Worm (Caenorhabditis elegans): ENCODE measurements around the gene fbxa-76.
"Not testable (repeated sequence)": the region's sequence is repeated elsewhere in the genome, so short reads cannot be mapped to it uniquely, and the experiment has no call there.

Gene fbxa-76

ce11 chrIII:1273655-1274328 is 24.8 kb upstream of the fbxa-76 start, which contains the start of gene fbxa-29:
fbxa-29 (minus strand) TSS chrIII:1273705.
- TF ChIP-seq ztf-29 (GFP tag; IDR thresholded peaks at IDR 0.05) (no peak), T22C8.4 (GFP tag; IDR thresholded peaks at IDR 0.05) (no peak), ztf-23 (GFP tag; IDR thresholded peaks at IDR 0.05) (no peak), klf-2 (GFP tag; conservative IDR thresholded peaks at IDR 0.05) (no peak), ref-1 (GFP tag; conservative IDR thresholded peaks at IDR 0.05) (no peak), med-1 (GFP tag; optimal IDR thresholded peaks at IDR 0.05; ENCODE audit: insufficient read depth) (no peak), tab-1 (GFP tag; IDR thresholded peaks at IDR 0.05) (no peak), cog-1 (tag; optimal IDR thresholded peaks at IDR 0.05) (no peak), flt-1 (GFP tag; IDR thresholded peaks at IDR 0.05) (no peak)

DNA sequence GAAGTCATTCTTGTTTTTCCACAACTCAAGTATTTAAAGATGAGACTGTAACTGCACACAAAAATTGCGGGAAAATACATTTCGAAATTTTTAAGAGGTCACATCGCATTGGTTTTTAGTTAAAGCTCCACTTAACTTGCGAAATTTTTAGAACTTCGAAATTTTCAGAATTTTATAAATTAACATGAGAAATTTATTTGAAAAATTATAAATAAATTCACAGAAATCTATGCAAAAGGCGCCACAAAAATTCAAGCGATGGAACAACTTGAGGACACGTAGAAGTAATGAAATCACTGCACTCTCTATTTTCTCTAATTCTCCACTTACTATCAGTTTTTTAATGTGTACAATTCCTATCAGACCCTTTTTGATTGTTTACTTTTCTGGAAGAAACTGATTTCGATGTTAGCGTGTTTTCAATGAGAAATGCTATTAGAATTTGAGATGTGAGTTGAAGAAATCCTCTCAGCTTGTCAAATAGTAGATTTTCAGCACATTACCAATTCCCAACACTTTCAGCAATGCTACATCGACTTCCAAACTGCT is 22.5 kb upstream of the fbxa-76 start, which contains the start of gene fbxa-31:
fbxa-31 (minus strand) TSS at position 51 of the 549 bp plus-strand sequence.
- no peak for TF ChIP-seq ztf-23 (GFP tag; IDR thresholded peaks at IDR 0.05)

DNA sequence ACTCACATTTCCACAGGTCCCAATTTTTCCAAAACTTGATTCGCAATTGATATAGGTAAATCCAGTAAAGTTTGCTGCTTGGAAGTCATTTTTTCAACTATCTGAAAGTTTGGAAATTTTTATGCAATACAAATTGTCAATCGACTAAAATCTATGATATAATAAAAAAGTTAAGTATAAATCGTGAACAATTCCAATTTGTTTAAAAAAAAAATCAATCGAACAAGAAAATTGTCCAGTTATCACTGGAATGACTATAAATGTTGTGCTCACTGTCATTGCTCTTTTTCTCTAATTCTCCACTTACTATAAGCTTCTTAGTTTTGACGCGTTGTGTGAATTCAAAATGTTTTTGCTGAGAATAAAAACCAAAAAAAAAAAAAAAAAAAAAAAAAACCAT is 20.2 kb upstream of the fbxa-76 start, which contains the start of gene fbxa-32:
fbxa-32 (minus strand) TSS at position 101 of the 400 bp plus-strand sequence.
- no peak for TF ChIP-seq med-1 (GFP tag; optimal IDR thresholded peaks at IDR 0.05; ENCODE audit: insufficient read depth)
- TF ChIP-seq T22C8.4 (GFP tag; IDR thresholded peaks at IDR 0.05): no peak
- TF ChIP-seq klf-2 (GFP tag; conservative IDR thresholded peaks at IDR 0.05): no peak
- no peak for TF ChIP-seq ref-1 (GFP tag; conservative IDR thresholded peaks at IDR 0.05)
- no peak for TF ChIP-seq flt-1 (GFP tag; IDR thresholded peaks at IDR 0.05)
- no peak for TF ChIP-seq ztf-29 (GFP tag; IDR thresholded peaks at IDR 0.05)
- TF ChIP-seq ztf-23 (GFP tag; IDR thresholded peaks at IDR 0.05): no peak

DNA sequence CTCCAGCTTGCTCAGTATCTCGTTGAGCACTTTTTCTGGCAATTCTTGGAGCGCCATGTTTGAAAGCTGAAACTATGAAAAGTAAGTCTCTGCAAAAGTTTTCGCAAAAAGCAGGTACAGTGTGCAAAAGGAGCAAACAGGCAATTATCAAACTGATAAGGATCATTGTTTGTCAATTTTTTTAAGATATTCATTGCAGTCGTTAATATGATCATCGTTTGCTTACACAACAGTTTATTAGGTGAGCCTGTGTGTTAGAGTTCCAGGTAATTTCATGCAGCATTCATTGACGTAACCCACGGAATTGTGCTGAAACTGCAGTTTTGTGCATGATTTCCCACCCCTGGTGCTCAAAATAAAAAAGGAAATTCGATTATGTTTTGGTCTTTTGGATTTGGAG is 17.8 kb upstream of the fbxa-76 start, which contains the start of gene fbxa-151:
fbxa-151 (minus strand) TSS at position 101 of the 400 bp plus-strand sequence.
- TF ChIP-seq ref-1 (GFP tag; conservative IDR thresholded peaks at IDR 0.05); tab-1 (GFP tag; IDR thresholded peaks at IDR 0.05); ztf-29 (GFP tag; IDR thresholded peaks at IDR 0.05): not testable (repeated sequence)

DNA sequence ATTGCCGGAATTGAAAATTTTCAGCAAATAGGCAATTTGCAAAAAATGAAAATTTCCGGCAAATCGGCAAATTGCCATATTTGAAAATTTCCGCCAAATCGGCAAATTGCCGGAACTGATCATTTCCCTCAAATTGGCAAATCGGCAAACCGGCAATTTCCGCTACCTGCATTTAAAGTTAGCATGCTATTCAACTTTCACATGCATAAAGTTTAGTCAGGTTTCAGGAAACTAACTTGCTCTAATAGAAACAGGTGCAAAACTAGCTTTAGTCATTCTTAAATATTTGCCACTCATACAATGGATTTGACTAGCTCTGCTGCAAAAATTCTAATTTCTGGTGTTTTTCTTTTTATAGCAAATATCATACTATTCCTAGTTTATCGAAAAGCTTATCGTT is 14.7 kb upstream of the fbxa-76 start, which contains the start of gene srz-9:
srz-9 (plus strand) TSS at position 301 of the 400 bp plus-strand sequence.
- TF ChIP-seq tab-1 (GFP tag; IDR thresholded peaks at IDR 0.05); med-1 (GFP tag; optimal IDR thresholded peaks at IDR 0.05; ENCODE audit: insufficient read depth); cog-1 (tag; optimal IDR thresholded peaks at IDR 0.05): not testable (repeated sequence)

DNA sequence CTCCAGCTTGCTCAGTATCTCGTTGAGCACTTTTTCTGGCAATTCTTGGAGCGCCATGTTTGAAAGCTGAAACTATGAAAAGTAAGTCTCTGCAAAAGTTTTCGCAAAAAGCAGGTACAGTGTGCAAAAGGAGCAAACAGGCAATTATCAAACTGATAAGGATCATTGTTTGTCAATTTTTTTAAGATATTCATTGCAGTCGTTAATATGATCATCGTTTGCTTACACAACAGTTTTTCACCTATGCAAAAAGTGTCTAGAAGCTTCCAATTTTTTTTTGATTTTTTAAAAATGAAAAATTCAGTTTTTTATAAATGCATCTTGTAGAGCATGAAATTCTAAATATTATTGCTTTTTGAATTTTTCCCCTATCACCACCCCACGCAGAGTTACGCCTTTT is 9.4 kb upstream of the fbxa-76 start, which contains the start of gene fbxa-78:
fbxa-78 (minus strand) TSS at position 101 of the 400 bp plus-strand sequence.
- TF ChIP-seq T22C8.4, tab-1, ztf-29 (GFP tag; IDR thresholded peaks at IDR 0.05): not testable (repeated sequence)

- TF ChIP-seq ztf-23 (GFP tag; IDR thresholded peaks at IDR 0.05); ref-1 (GFP tag; conservative IDR thresholded peaks at IDR 0.05); T22C8.4 (GFP tag; IDR thresholded peaks at IDR 0.05): not testable (repeated sequence)
Measured at ce11 chrIII:1256519-1256918, 7.6 kb upstream of the fbxa-76 start, which contains the start of gene fbxa-208. fbxa-208 (plus strand) TSS chrIII:1256819.

DNA sequence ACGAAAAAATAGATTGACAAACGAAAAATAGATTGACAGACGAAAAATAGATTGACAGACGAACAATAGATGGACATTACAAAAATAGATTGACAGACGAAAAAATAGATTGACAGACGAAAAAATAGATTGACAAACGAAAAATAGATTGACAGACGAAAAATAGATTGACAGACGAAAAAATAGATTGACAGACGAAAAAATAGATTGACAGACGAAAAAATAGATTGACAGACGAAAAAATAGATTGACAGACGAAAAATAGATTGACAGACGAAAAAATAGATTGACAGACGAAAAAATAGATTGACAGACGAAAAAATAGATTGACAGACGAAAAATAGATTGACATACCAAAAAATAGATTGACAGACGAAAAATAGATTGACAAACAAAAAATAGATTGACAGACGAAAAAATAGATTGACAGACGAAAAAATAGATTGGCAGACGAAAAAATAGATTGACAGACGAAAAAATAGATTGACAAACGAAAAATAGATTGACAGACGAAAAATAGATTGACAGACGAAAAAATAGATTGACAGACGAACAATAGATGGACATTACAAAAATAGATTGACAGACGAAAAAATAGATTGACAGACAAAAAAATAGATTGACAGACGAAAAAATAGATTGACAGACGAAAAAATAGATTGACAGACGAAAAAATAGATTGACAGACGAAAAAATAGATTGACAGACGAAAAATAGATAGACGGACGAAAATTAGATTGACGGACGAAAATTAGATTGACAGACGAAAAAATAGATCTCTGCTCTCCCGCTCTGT is 3.6 kb upstream of the fbxa-76 start:
- TF ChIP-seq ztf-29 (GFP tag; IDR thresholded peaks at IDR 0.05) (0 out of 2 replicates have a peak, but pooled peaks have one; percentile 19), ztf-23 (GFP tag; IDR thresholded peaks at IDR 0.05) (peak; percentile 29; the same call in 1 of the 2 replicates)

- TF ChIP-seq cog-1 (tag; optimal IDR thresholded peaks at IDR 0.05) (no peak), ztf-29 (GFP tag; IDR thresholded peaks at IDR 0.05) (no peak), ztf-23 (GFP tag; IDR thresholded peaks at IDR 0.05) (no peak), ref-1 (GFP tag; conservative IDR thresholded peaks at IDR 0.05) (no peak), tab-1 (GFP tag; IDR thresholded peaks at IDR 0.05) (no peak), flt-1 (GFP tag; IDR thresholded peaks at IDR 0.05) (no peak), klf-2 (GFP tag; conservative IDR thresholded peaks at IDR 0.05) (no peak), T22C8.4 (GFP tag; IDR thresholded peaks at IDR 0.05) (no peak), med-1 (GFP tag; optimal IDR thresholded peaks at IDR 0.05; ENCODE audit: insufficient read depth) (no peak)
Measured at ce11 chrIII:1248335-1248734, 626 bp downstream of the fbxa-76 start.

ce11 chrIII:1243199-1243598 is 5.8 kb downstream of the fbxa-76 start, which contains the start of gene fbxa-63:
fbxa-63 (plus strand) TSS chrIII:1243508.
- no peak for TF ChIP-seq klf-2 (GFP tag; conservative IDR thresholded peaks at IDR 0.05)
- TF ChIP-seq ztf-29 (GFP tag; IDR thresholded peaks at IDR 0.05): no peak
- TF ChIP-seq med-1 (GFP tag; optimal IDR thresholded peaks at IDR 0.05; ENCODE audit: insufficient read depth): no peak
- TF ChIP-seq cog-1 (tag; optimal IDR thresholded peaks at IDR 0.05): no peak
- TF ChIP-seq ztf-23 (GFP tag; IDR thresholded peaks at IDR 0.05): no peak
- no peak for TF ChIP-seq flt-1 (GFP tag; IDR thresholded peaks at IDR 0.05)
- no peak for TF ChIP-seq ref-1 (GFP tag; conservative IDR thresholded peaks at IDR 0.05)
- no peak for TF ChIP-seq T22C8.4 (GFP tag; IDR thresholded peaks at IDR 0.05)
- no peak for TF ChIP-seq tab-1 (GFP tag; IDR thresholded peaks at IDR 0.05)
